Worm (Caenorhabditis elegans): ENCODE data around the gene Y57G11B.5.
"Not testable (repeated sequence)": the region's sequence is repeated elsewhere in the genome, so short reads cannot be mapped to it uniquely, and the experiment has no call there.

The Y57G11B.5 gene

DNA sequence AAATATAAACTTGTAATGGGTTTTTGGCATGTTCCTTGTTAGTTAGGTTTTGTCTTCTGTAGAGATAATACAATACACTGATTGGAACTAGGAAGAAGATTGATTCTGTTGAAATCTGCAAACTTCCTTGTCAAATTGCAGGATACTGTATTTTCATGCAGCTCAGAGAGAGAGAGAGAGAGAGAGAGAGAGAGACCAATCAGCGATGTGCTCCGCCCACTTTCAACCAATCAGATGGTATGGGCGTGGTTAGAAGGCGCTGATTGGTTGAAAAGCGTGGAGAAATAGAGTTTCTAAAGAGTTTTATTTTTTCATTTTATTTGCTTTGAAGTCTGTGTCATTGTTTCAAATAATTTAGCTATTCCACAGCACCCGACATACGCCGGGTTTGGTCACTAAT, 27.3 kb upstream of the Y57G11B.5 start:
- TF ChIP-seq nhr-76 (tag; optimal IDR thresholded peaks at IDR 0.05) (no peak), sem-2 (GFP tag; optimal IDR thresholded peaks at IDR 0.05) (no peak), pha-4 (tag; optimal IDR thresholded peaks at IDR 0.05) (no peak), ceh-83 (GFP tag; optimal IDR thresholded peaks at IDR 0.05) (no peak), ham-2 (GFP tag; optimal IDR thresholded peaks at IDR 0.05) (no peak), nhr-237 (tag; optimal IDR thresholded peaks at IDR 0.05) (no peak), mep-1 (tag; optimal IDR thresholded peaks at IDR 0.05) (no peak), sptf-1 (tag; optimal IDR thresholded peaks at IDR 0.05) (no peak), ceh-43 (GFP tag; optimal IDR thresholded peaks at IDR 0.05) (no peak), drap-1 (GFP tag; optimal IDR thresholded peaks at IDR 0.05) (no peak), unc-120 (tag; optimal IDR thresholded peaks at IDR 0.05; ENCODE audit: poor library complexity, severe bottlenecking) (no peak), nhr-28 (tag; optimal IDR thresholded peaks at IDR 0.05) (no peak), blmp-1 (tag; optimal IDR thresholded peaks at IDR 0.05) (no peak), M03D4.4 (tag; optimal IDR thresholded peaks at IDR 0.05) (no peak), hlh-1 (tag; optimal IDR thresholded peaks at IDR 0.05) (no peak), ceh-39 (tag; optimal IDR thresholded peaks at IDR 0.05) (no peak), unc-62 (GFP tag; optimal IDR thresholded peaks at IDR 0.05) (no peak)

ce11 chrIV:14549308-14549707, 25.3 kb upstream of the Y57G11B.5 start, which contains the start of gene T27E7.9:
Gene T27E7.9, minus strand, starts transcription at chrIV:14549408.
- no peak for TF ChIP-seq elt-3 (tag; optimal IDR thresholded peaks at IDR 0.05)

DNA sequence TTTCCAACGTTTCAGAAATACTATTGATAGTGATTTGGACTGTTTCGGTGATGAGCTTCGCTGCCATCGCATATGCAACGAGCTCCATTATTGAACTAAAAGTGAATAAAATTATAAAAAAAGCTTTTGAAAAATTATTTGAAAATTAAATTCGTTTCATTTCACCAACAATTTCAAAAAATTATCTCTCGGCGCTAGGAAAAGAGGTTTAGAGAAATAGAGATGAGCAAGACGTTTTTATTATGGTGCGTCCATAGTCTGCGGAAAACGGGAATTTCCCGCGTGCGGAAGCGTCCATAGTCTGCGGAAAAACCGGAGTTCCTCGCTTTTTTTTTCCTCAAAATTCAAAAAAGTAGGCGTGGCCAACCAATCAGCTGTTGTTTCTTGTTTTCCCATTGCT, 22.7 kb upstream of the Y57G11B.5 start, which contains the start of gene pals-30:
Gene pals-30, minus strand, starts transcription at position 101 of the 400 bp plus-strand sequence.
- TF ChIP-seq M03D4.4 (tag; optimal IDR thresholded peaks at IDR 0.05); ztf-11 (tag; optimal IDR thresholded peaks at IDR 0.05); ceh-43 (GFP tag; optimal IDR thresholded peaks at IDR 0.05): not testable (repeated sequence)

DNA sequence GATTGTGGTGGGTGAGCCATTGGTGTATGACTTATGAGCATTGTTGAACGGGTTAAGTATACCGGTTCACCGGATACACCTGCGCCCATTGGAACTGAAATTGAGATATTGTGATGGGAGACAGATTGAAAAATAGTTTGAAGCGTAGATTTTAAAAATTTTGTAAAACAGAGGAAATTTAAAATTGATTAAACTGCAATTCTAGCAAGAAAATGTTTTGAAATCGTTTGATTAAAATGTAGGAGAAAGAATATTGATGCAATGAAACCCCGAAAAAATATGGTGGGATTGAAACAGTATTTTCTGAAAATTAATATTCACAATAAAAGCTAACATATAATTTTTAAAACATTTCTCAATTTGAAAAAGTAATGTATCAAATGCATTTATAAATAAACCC, 19.8 kb upstream of the Y57G11B.5 start, which contains the start of gene Y57G11B.6:
Gene Y57G11B.6, minus strand, starts transcription at position 101 of the 400 bp plus-strand sequence.
- no peak for TF ChIP-seq zip-8 (tag; optimal IDR thresholded peaks at IDR 0.05)
- no peak for TF ChIP-seq drap-1 (GFP tag; optimal IDR thresholded peaks at IDR 0.05)
- TF ChIP-seq sptf-1 (tag; optimal IDR thresholded peaks at IDR 0.05), result no peak
- TF ChIP-seq elt-1 (tag; optimal IDR thresholded peaks at IDR 0.05; ENCODE audit: borderline replicate concordance, insufficient read depth), result no peak
- TF ChIP-seq M03D4.4 (tag; optimal IDR thresholded peaks at IDR 0.05), result no peak
- TF ChIP-seq unc-62 (GFP tag; optimal IDR thresholded peaks at IDR 0.05), result no peak
- no peak for TF ChIP-seq ceh-39 (tag; optimal IDR thresholded peaks at IDR 0.05)
- no peak for TF ChIP-seq tbx-8 (GFP tag; optimal IDR thresholded peaks at IDR 0.05)
- no peak for TF ChIP-seq ceh-83 (GFP tag; optimal IDR thresholded peaks at IDR 0.05)
- TF ChIP-seq nhr-28 (tag; optimal IDR thresholded peaks at IDR 0.05), result no peak
- no peak for TF ChIP-seq ztf-11 (tag; optimal IDR thresholded peaks at IDR 0.05)
- TF ChIP-seq unc-120 (tag; optimal IDR thresholded peaks at IDR 0.05; ENCODE audit: poor library complexity, severe bottlenecking), result no peak
- no peak for TF ChIP-seq mls-2 (tag; optimal IDR thresholded peaks at IDR 0.05)
- TF ChIP-seq hlh-1 (tag; optimal IDR thresholded peaks at IDR 0.05), result no peak
- no peak for TF ChIP-seq ceh-43 (GFP tag; optimal IDR thresholded peaks at IDR 0.05)
- no peak for TF ChIP-seq blmp-1 (tag; optimal IDR thresholded peaks at IDR 0.05)
- TF ChIP-seq nhr-237 (tag; optimal IDR thresholded peaks at IDR 0.05), result no peak
- TF ChIP-seq cnd-1 (tag; optimal IDR thresholded peaks at IDR 0.05), result no peak
- no peak for TF ChIP-seq elt-3 (tag; optimal IDR thresholded peaks at IDR 0.05)

- TF ChIP-seq ztf-11 (tag; optimal IDR thresholded peaks at IDR 0.05), result no peak
- TF ChIP-seq unc-62 (GFP tag; optimal IDR thresholded peaks at IDR 0.05), result no peak
- TF ChIP-seq ham-2 (GFP tag; optimal IDR thresholded peaks at IDR 0.05), result no peak
- no peak for TF ChIP-seq ceh-43 (GFP tag; optimal IDR thresholded peaks at IDR 0.05)
- TF ChIP-seq unc-120 (tag; optimal IDR thresholded peaks at IDR 0.05; ENCODE audit: poor library complexity, severe bottlenecking), result no peak
- no peak for TF ChIP-seq cnd-1 (tag; optimal IDR thresholded peaks at IDR 0.05)
- TF ChIP-seq nhr-2 (tag; optimal IDR thresholded peaks at IDR 0.05), result no peak
- TF ChIP-seq ces-1 (GFP tag; optimal IDR thresholded peaks at IDR 0.05), result no peak
- TF ChIP-seq ceh-83 (GFP tag; optimal IDR thresholded peaks at IDR 0.05), result no peak
- TF ChIP-seq mls-2 (tag; optimal IDR thresholded peaks at IDR 0.05), result no peak
- TF ChIP-seq lin-32 (GFP tag; optimal IDR thresholded peaks at IDR 0.05), result no peak
- TF ChIP-seq elt-3 (tag; optimal IDR thresholded peaks at IDR 0.05), result no peak
- TF ChIP-seq nhr-76 (tag; optimal IDR thresholded peaks at IDR 0.05), result no peak
- TF ChIP-seq tbx-8 (GFP tag; optimal IDR thresholded peaks at IDR 0.05), result no peak
Observed at ce11 chrIV:14557642-14558041, 17.0 kb upstream of the Y57G11B.5 start.

- TF ChIP-seq tbx-8 (GFP tag; optimal IDR thresholded peaks at IDR 0.05), result no peak
- TF ChIP-seq flh-1 (GFP tag; optimal IDR thresholded peaks at IDR 0.05), result no peak
- no peak for TF ChIP-seq bed-3 (GFP tag; optimal IDR thresholded peaks at IDR 0.05)
- TF ChIP-seq nhr-28 (tag; optimal IDR thresholded peaks at IDR 0.05), result no peak
- TF ChIP-seq nhr-237 (tag; optimal IDR thresholded peaks at IDR 0.05), result no peak
- no peak for TF ChIP-seq elt-1 (tag; optimal IDR thresholded peaks at IDR 0.05; ENCODE audit: borderline replicate concordance, insufficient read depth)
- no peak for TF ChIP-seq elt-3 (tag; optimal IDR thresholded peaks at IDR 0.05)
- no peak for TF ChIP-seq ham-2 (GFP tag; optimal IDR thresholded peaks at IDR 0.05)
- TF ChIP-seq blmp-1 (tag; optimal IDR thresholded peaks at IDR 0.05), result no peak
- TF ChIP-seq unc-62 (GFP tag; optimal IDR thresholded peaks at IDR 0.05), result no peak
- TF ChIP-seq sem-2 (GFP tag; optimal IDR thresholded peaks at IDR 0.05), result no peak
- TF ChIP-seq lin-13 (tag; optimal IDR thresholded peaks at IDR 0.05), result no peak
- no peak for TF ChIP-seq nhr-2 (tag; optimal IDR thresholded peaks at IDR 0.05)
- TF ChIP-seq snpc-4 (tag; optimal IDR thresholded peaks at IDR 0.05), result no peak
- TF ChIP-seq lsy-2 (tag; optimal IDR thresholded peaks at IDR 0.05), result no peak
- no peak for TF ChIP-seq hlh-1 (tag; optimal IDR thresholded peaks at IDR 0.05)
Observed at ce11 chrIV:14559267-14559666, 15.4 kb upstream of the Y57G11B.5 start.

Data from whole organism, mixed stage, embryonic.